Worm (Caenorhabditis elegans): ENCODE data around the gene klp-18.

DNA sequence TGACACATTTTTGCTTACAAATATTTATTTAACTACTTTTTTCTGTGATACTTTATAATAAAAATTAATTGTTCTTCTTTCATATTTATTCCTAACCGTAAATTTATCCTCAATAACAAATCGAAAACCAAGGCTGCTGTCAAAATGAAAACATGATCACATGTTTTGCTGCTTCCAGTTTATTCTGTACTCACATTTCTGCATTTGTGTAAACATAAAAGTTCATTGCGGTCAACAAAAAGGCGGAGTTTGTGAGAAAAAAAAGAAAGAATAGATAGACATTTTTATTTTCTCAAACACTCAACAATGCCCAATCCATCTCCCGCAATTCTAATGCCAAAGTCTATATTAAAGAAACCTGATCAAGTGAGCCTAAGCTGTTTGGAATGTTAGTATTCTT, 4.2 kb upstream of the klp-18 start, which contains the start of gene C06G3.3:
- TF ChIP-seq pqm-1 (tag; optimal IDR thresholded peaks at IDR 0.05) (no peak), lin-39 (tag; optimal IDR thresholded peaks at IDR 0.05) (no peak), pha-4 (GFP tag; IDR thresholded peaks at IDR 0.05) (no peak), pha-4 (tag; optimal IDR thresholded peaks at IDR 0.05) (no peak), lin-13 (GFP tag; optimal IDR thresholded peaks at IDR 0.05) (no peak), aly-2 (tag; optimal IDR thresholded peaks at IDR 0.05) (no peak), mep-1 (tag; optimal IDR thresholded peaks at IDR 0.05) (no peak)

Measured in whole organism, L4 larva.